Fruit fly (Drosophila melanogaster) whole organism, embryonic: Measurements from ENCODE around the gene CG17105.

Experiments
- Antp ChIP-seq: fragments of 200-800 bp; sonication (Bioruptor generic); optimal IDR thresholded peaks from 3 replicates; lab custom pipeline; 2016; ENCODE audit warnings: missing biosample characterization, missing genetic modification characterization
- Asciz ChIP-seq: fragments of 200-800 bp; sonication (Bioruptor generic); optimal IDR thresholded peaks from 2 replicates; lab custom pipeline; 2017; ENCODE audit warnings: missing biosample characterization, mild to moderate bottlenecking, missing genetic modification characterization, missing genetic modification reagents
- CG10565 ChIP-seq: fragments of 200-800 bp; sonication (Bioruptor generic); optimal IDR thresholded peaks from 3 replicates; lab custom pipeline; 2016; ENCODE audit warnings: missing biosample characterization, mild to moderate bottlenecking, missing genetic modification characterization
- CG11085 ChIP-seq: fragments of 200-800 bp; sonication (Bioruptor generic); IDR thresholded peaks from 2 replicates; pipeline ENCODE4 v1.3.6; 2022; ENCODE audit warnings: missing biosample characterization, missing genetic modification characterization
- CG12071 ChIP-seq: fragments of 200-800 bp; sonication (Bioruptor generic); optimal IDR thresholded peaks from 3 replicates; lab custom pipeline; 2018; ENCODE audit warnings: missing biosample characterization, mild to moderate bottlenecking, missing genetic modification characterization
- CG14441 ChIP-seq: fragments of 200-800 bp; sonication (Bioruptor generic); IDR thresholded peaks from 2 replicates; pipeline ENCODE4 v1.3.6; 2022; ENCODE audit warnings: missing biosample characterization, missing genetic modification characterization
- CG14710 ChIP-seq: fragments of 200-800 bp; sonication (Bioruptor generic); optimal IDR thresholded peaks from 3 replicates; lab custom pipeline; 2019; ENCODE audit warnings: missing biosample characterization, mild to moderate bottlenecking, missing genetic modification characterization, moderate library complexity
- CG15601 ChIP-seq: fragments of 200-800 bp; sonication (Bioruptor generic); optimal IDR thresholded peaks from 3 replicates; lab custom pipeline; 2019; ENCODE audit warnings: missing biosample characterization, mild to moderate bottlenecking, missing genetic modification characterization, moderate library complexity
- CG17328 ChIP-seq: fragments of 200-800 bp; sonication (Bioruptor generic); IDR thresholded peaks from 2 replicates; pipeline ENCODE4 v1.3.6; 2022; ENCODE audit warnings: missing biosample characterization, missing genetic modification characterization
- CG1792 ChIP-seq: fragments of 200-800 bp; sonication (Bioruptor generic); optimal IDR thresholded peaks from 2 replicates; lab custom pipeline; 2016; ENCODE audit warnings: missing biosample characterization, missing genetic modification characterization
- CG3838 ChIP-seq: fragments of 200-800 bp; sonication (Bioruptor generic); optimal IDR thresholded peaks from 3 replicates; lab custom pipeline; 2016; ENCODE audit warnings: missing biosample characterization, missing genetic modification characterization
- CG4282 ChIP-seq: fragments of 200-800 bp; sonication (Bioruptor generic); optimal IDR thresholded peaks from 2 replicates; lab custom pipeline; 2016; ENCODE audit warnings: missing biosample characterization, missing genetic modification characterization
- CG5245 ChIP-seq: fragments of 200-800 bp; sonication (Bioruptor generic); optimal IDR thresholded peaks from 3 replicates; lab custom pipeline; 2016; ENCODE audit warnings: missing biosample characterization, missing genetic modification characterization
- CG6175 ChIP-seq: fragments of 200-800 bp; sonication (Bioruptor generic); IDR thresholded peaks from 3 replicates; pipeline ENCODE4 v1.3.6; 2022; ENCODE audit warnings: missing biosample characterization, missing genetic modification characterization
- CG6689 ChIP-seq: fragments of 200-800 bp; sonication (Bioruptor generic); IDR thresholded peaks from 2 replicates; pipeline ENCODE4 v1.3.6; 2022; ENCODE audit warnings: missing biosample characterization, missing genetic modification characterization
- CG7372 ChIP-seq: fragments of 200-800 bp; sonication (Bioruptor generic); IDR thresholded peaks from 2 replicates; pipeline ENCODE4 v1.3.6; 2022; ENCODE audit warnings: missing biosample characterization, missing genetic modification characterization
- CG7556 ChIP-seq: fragments of 200-800 bp; sonication (Bioruptor generic); optimal IDR thresholded peaks from 2 replicates; lab custom pipeline; 2017; ENCODE audit warnings: missing biosample characterization, mild to moderate bottlenecking, missing genetic modification characterization
- CG9876 ChIP-seq: fragments of 200-800 bp; sonication (Bioruptor generic); optimal IDR thresholded peaks from 2 replicates; lab custom pipeline; 2016; ENCODE audit warnings: missing biosample characterization, missing genetic modification characterization
- CoRest ChIP-seq: fragments of 200-800 bp; sonication (Bioruptor generic); optimal IDR thresholded peaks from 3 replicates; lab custom pipeline; 2018; ENCODE audit warnings: missing biosample characterization, mild to moderate bottlenecking, missing genetic modification characterization, moderate library complexity
- Dref ChIP-seq: fragments of 200-800 bp; sonication (Bioruptor generic); IDR thresholded peaks from 2 replicates; pipeline ENCODE4 v1.3.6; 2022; ENCODE audit warnings: missing biosample characterization, missing genetic modification characterization
- Eip74EF ChIP-seq, 2 experiments: fragments of 200-800 bp in 1 of 2; fragments of >200 bp in 1 of 2; sonication (Bioruptor generic) in 1 of 2; optimal IDR thresholded peaks; 2 replicates each; lab custom pipeline; 2017 to 2019; ENCODE audit warnings: missing biosample characterization in 2 of 2, missing genetic modification characterization in 2 of 2, mild to moderate bottlenecking in 1 of 2, moderate library complexity in 1 of 2
- Kr ChIP-seq: fragments of 200-800 bp; sonication (Bioruptor generic); optimal IDR thresholded peaks from 2 replicates; lab custom pipeline; 2017; ENCODE audit warnings: missing biosample characterization, mild to moderate bottlenecking, missing genetic modification characterization
- Side ChIP-seq: fragments of 200-800 bp; sonication (Bioruptor generic); optimal IDR thresholded peaks from 2 replicates; lab custom pipeline; 2016; ENCODE audit warnings: missing biosample characterization, missing genetic modification characterization
- Sin3A ChIP-seq: fragments of >200 bp; optimal IDR thresholded peaks from 2 replicates; lab custom pipeline; 2018
- Sry-β ChIP-seq: fragments of 200-800 bp; sonication (Bioruptor generic); optimal IDR thresholded peaks from 2 replicates; lab custom pipeline; 2018; ENCODE audit warnings: missing biosample characterization, mild to moderate bottlenecking, missing genetic modification characterization, moderate library complexity
- Tbp ChIP-seq: fragments of >200 bp; optimal IDR thresholded peaks from 2 replicates; lab custom pipeline; 2018; ENCODE audit warnings: missing biosample characterization, missing genetic modification characterization
- ab ChIP-seq: fragments of 200-800 bp; sonication (Bioruptor generic); optimal IDR thresholded peaks from 2 replicates; lab custom pipeline; 2016; ENCODE audit warnings: missing biosample characterization, missing genetic modification characterization
- bigmax ChIP-seq: fragments of 200-800 bp; sonication (Bioruptor generic); optimal IDR thresholded peaks from 2 replicates; lab custom pipeline; 2018; ENCODE audit warnings: missing biosample characterization, mild to moderate bottlenecking, missing genetic modification characterization
- crol ChIP-seq: fragments of 200-800 bp; sonication (Bioruptor generic); IDR thresholded peaks from 2 replicates; pipeline ENCODE4 v1.3.6; 2022; ENCODE audit warnings: missing biosample characterization, missing genetic modification characterization
- fd3F ChIP-seq: fragments of 200-800 bp; sonication (Bioruptor generic); optimal IDR thresholded peaks from 2 replicates; lab custom pipeline; 2018; ENCODE audit warnings: missing biosample characterization, mild to moderate bottlenecking, missing genetic modification characterization, moderate library complexity
- gsb ChIP-seq: fragments of 200-800 bp; sonication (Bioruptor generic); IDR thresholded peaks from 2 replicates; pipeline ENCODE4 v1.3.6; 2022; ENCODE audit warnings: missing biosample characterization, missing genetic modification characterization
- jing ChIP-seq: fragments of 200-800 bp; sonication (Bioruptor generic); optimal IDR thresholded peaks from 2 replicates; lab custom pipeline; 2018; ENCODE audit warnings: missing biosample characterization, mild to moderate bottlenecking, missing genetic modification characterization
- ken ChIP-seq: fragments of 200-800 bp; sonication (Bioruptor generic); IDR thresholded peaks from 3 replicates; pipeline ENCODE4 v1.3.6; 2022; ENCODE audit warnings: missing biosample characterization, missing genetic modification characterization
- lab ChIP-seq: fragments of 200-800 bp; sonication (Bioruptor generic); optimal IDR thresholded peaks from 3 replicates; lab custom pipeline; 2017; ENCODE audit warnings: missing biosample characterization, missing genetic modification characterization, mild to moderate bottlenecking, moderate library complexity, missing genetic modification reagents
- lbe ChIP-seq: fragments of 200-800 bp; sonication (Bioruptor generic); optimal IDR thresholded peaks from 2 replicates; lab custom pipeline; 2016; ENCODE audit warnings: missing biosample characterization, mild to moderate bottlenecking, missing genetic modification characterization
- odd ChIP-seq: fragments of 200-800 bp; sonication (Bioruptor generic); optimal IDR thresholded peaks from 2 replicates; lab custom pipeline; 2017; ENCODE audit warnings: missing biosample characterization, mild to moderate bottlenecking, missing genetic modification characterization
- prd ChIP-seq, 3 experiments: fragments of >200 bp in 2 of 3; fragments of 200-800 bp in 1 of 3; sonication (Bioruptor generic) in 1 of 3; optimal IDR thresholded peaks in 2 of 3; IDR thresholded peaks in 1 of 3; 2 replicates in 2 of 3; 3 replicates in 1 of 3; pipeline versions ENCODE4 v1.3.6 to Lab custom; 2017 to 2022; ENCODE audit warnings: missing biosample characterization in 1 of 3, missing genetic modification characterization in 1 of 3
- ranshi ChIP-seq: fragments of 200-800 bp; sonication (Bioruptor generic); IDR thresholded peaks from 2 replicates; pipeline ENCODE4 v1.3.6; 2022; ENCODE audit warnings: missing biosample characterization, missing genetic modification characterization
- rib ChIP-seq: fragments of 200-800 bp; sonication (Bioruptor generic); IDR thresholded peaks from 2 replicates; pipeline ENCODE4 v1.3.6; 2022; ENCODE audit warnings: missing biosample characterization, missing genetic modification characterization
- row ChIP-seq: fragments of 200-800 bp; sonication (Bioruptor generic); IDR thresholded peaks from 3 replicates; pipeline ENCODE4 v1.3.6; 2022; ENCODE audit warnings: missing biosample characterization, missing genetic modification characterization
- salm ChIP-seq: fragments of 200-800 bp; sonication (Bioruptor generic); optimal IDR thresholded peaks from 2 replicates; lab custom pipeline; 2018; ENCODE audit warnings: missing biosample characterization, mild to moderate bottlenecking, missing genetic modification characterization
- schlank ChIP-seq: fragments of 200-800 bp; sonication (Bioruptor generic); optimal IDR thresholded peaks from 2 replicates; lab custom pipeline; 2018; ENCODE audit warnings: missing biosample characterization, mild to moderate bottlenecking, missing genetic modification characterization
- sens ChIP-seq: fragments of 200-800 bp; sonication (Bioruptor generic); peaks from one replicate; lab custom pipeline; 2016; ENCODE audit warnings: missing biosample characterization, missing genetic modification characterization
- sens-2 ChIP-seq: fragments of 200-800 bp; sonication (Bioruptor generic); IDR thresholded peaks from 2 replicates; pipeline ENCODE4 v1.3.6; 2022; ENCODE audit warnings: missing biosample characterization, missing genetic modification characterization
- seq ChIP-seq: fragments of 200-800 bp; sonication (Bioruptor generic); IDR thresholded peaks from 2 replicates; pipeline ENCODE4 v1.3.6; 2022; ENCODE audit warnings: missing biosample characterization, missing genetic modification characterization
- sima ChIP-seq: fragments of 200-800 bp; sonication (Bioruptor generic); optimal IDR thresholded peaks from 2 replicates; lab custom pipeline; 2016; ENCODE audit warnings: missing biosample characterization, missing genetic modification characterization
- slou ChIP-seq: fragments of 200-800 bp; sonication (Bioruptor generic); optimal IDR thresholded peaks from 3 replicates; lab custom pipeline; 2016; ENCODE audit warnings: missing biosample characterization, missing genetic modification characterization
- tin ChIP-seq: fragments of 200-800 bp; sonication (Bioruptor generic); optimal IDR thresholded peaks from 3 replicates; lab custom pipeline; 2016; ENCODE audit warnings: missing biosample characterization, missing genetic modification characterization
- tll ChIP-seq, 2 experiments: fragments of 200-800 bp in 1 of 2; fragments of >200 bp in 1 of 2; sonication (Bioruptor generic) in 1 of 2; optimal IDR thresholded peaks; 2 replicates each; lab custom pipeline; 2017 to 2019; ENCODE audit warnings: missing biosample characterization in 2 of 2, missing genetic modification characterization in 2 of 2, mild to moderate bottlenecking in 1 of 2, moderate library complexity in 1 of 2
- unpg ChIP-seq: fragments of 200-800 bp; sonication (Bioruptor generic); optimal IDR thresholded peaks from 3 replicates; lab custom pipeline; 2018; ENCODE audit warnings: missing biosample characterization, mild to moderate bottlenecking, missing genetic modification characterization, moderate library complexity
- zfh2 ChIP-seq: fragments of 200-800 bp; sonication (Bioruptor generic); optimal IDR thresholded peaks from 2 replicates; lab custom pipeline; 2016; ENCODE audit warnings: missing biosample characterization, missing genetic modification characterization

The CG17105 gene

DNA sequence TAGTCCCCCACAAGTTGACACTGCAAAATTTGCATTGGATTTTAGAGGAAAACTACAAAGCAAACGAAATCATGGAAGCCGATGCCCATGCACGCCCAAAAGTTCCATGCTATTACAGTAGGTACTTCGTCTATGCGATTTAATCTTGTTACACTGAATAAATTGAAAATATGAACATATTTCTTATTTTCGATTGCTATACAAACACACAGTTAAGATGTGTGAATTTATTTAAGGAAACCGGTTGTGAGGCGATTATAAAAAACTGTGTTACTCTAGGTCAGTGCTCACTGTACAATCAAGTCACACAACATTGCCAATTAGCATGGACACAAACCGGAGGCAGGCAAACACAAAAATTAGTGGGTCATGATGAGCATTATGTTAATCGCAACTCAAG, 15.2 kb upstream of the CG17105 start (continued):
- peak; percentile 73; the same call in 2 of the 3 replicates for TF ChIP-seq CG6175 (GFP tag; lab: Robert Waterston, UW)
- TF ChIP-seq fd3F (GFP tag; lab: Kevin White, UChicago) = peak; percentile 77
- TF ChIP-seq row (GFP tag; lab: Robert Waterston, UW) = peak; percentile 90
- peak; percentile 35 for TF ChIP-seq salm (tag; lab: Kevin White, UChicago)
- TF ChIP-seq prd (optimal IDR thresholded peaks at IDR 0.05; lab: Kevin White, UChicago) = no peak
- peak; percentile 92 for TF ChIP-seq prd (GFP tag; IDR thresholded peaks at IDR 0.05; lab: Robert Waterston, UW)
- no peak for TF ChIP-seq Tbp
- TF ChIP-seq Dref (GFP tag; lab: Robert Waterston, UW) = no peak
- peak; percentile 61 for TF ChIP-seq ab (GFP tag; lab: Kevin White, UChicago)
- TF ChIP-seq crol = no peak
- no peak for TF ChIP-seq Sry-β
- peak; percentile 65 for TF ChIP-seq CG1792 (GFP tag; lab: Kevin White, UChicago)
- TF ChIP-seq CG17328 = peak; percentile 75
- peak; percentile 31; the same call in 1 of the 2 replicates for TF ChIP-seq sens-2 (GFP tag; lab: Robert Waterston, UW)
- TF ChIP-seq Side (GFP tag; lab: Kevin White, UChicago) = peak; percentile 72
- TF ChIP-seq CG12071 (GFP tag; lab: Kevin White, UChicago) = peak; percentile 81
- TF ChIP-seq CG10565 (GFP tag; lab: Kevin White, UChicago) = no peak
- peak; percentile 55 for TF ChIP-seq CG7556
- TF ChIP-seq jing (GFP tag; lab: Kevin White, UChicago) = peak; percentile 70
- TF ChIP-seq CG14441 (GFP tag; lab: Robert Waterston, UW) = peak; percentile 95
- peak; percentile 73; the same call in 1 of the 2 replicates for TF ChIP-seq CG7372
- TF ChIP-seq tll (GFP tag; optimal IDR thresholded peaks at IDR 0.05; lab: Kevin White, UChicago) = no peak
- no peak for TF ChIP-seq bigmax (GFP tag; lab: Kevin White, UChicago)
- TF ChIP-seq gsb = peak; percentile 79
- no peak for TF ChIP-seq CG15601 (tag; lab: Kevin White, UChicago)
- TF ChIP-seq CG5245 (GFP tag; lab: Kevin White, UChicago) = peak; percentile 64
- peak; percentile 4 for TF ChIP-seq sima
- TF ChIP-seq lab (GFP tag; lab: Kevin White, UChicago) = peak; percentile 80
- peak; percentile 59 for TF ChIP-seq odd (GFP tag; lab: Kevin White, UChicago)
- peak; percentile 59 for TF ChIP-seq zfh2 (GFP tag; lab: Kevin White, UChicago)
- peak; percentile 78 for TF ChIP-seq CoRest (tag; lab: Kevin White, UChicago)
- TF ChIP-seq CG3838 (GFP tag; lab: Kevin White, UChicago) = peak; percentile 64
- peak; percentile 74 for TF ChIP-seq tin (GFP tag; lab: Kevin White, UChicago)
- TF ChIP-seq CG9876 (GFP tag; lab: Kevin White, UChicago) = peak; percentile 55
- peak; percentile 57 for TF ChIP-seq CG4282 (GFP tag; lab: Kevin White, UChicago)
- peak; percentile 61 for TF ChIP-seq slou (GFP tag; lab: Kevin White, UChicago)
- TF ChIP-seq seq = peak; percentile 87
- TF ChIP-seq ken (GFP tag; lab: Robert Waterston, UW) = peak; percentile 77; the same call in 2 of the 3 replicates
- no peak for TF ChIP-seq lbe
- peak; percentile 47 for TF ChIP-seq rib
- TF ChIP-seq Asciz = peak; percentile 62
- peak; percentile 82 for TF ChIP-seq Antp (GFP tag; lab: Kevin White, UChicago)
- TF ChIP-seq CG14710 = no peak
- no peak for TF ChIP-seq Kr
- TF ChIP-seq Sin3A (lab: Kevin White, UChicago) = no peak
- peak; percentile 87 for TF ChIP-seq unpg (GFP tag; lab: Kevin White, UChicago)
- peak; percentile 85 for TF ChIP-seq CG6689 (GFP tag; lab: Robert Waterston, UW)
- TF ChIP-seq sens = peak; percentile 94
- TF ChIP-seq schlank (tag; lab: Kevin White, UChicago) = peak; percentile 6
- peak; percentile 51 for TF ChIP-seq CG11085 (GFP tag; lab: Robert Waterston, UW)
- peak; percentile 88 for TF ChIP-seq ranshi (GFP tag; lab: Robert Waterston, UW)
- TF ChIP-seq Eip74EF (GFP tag; optimal IDR thresholded peaks at IDR 0.05; lab: Kevin White, UChicago) = peak in 1 of 2 experiments; percentile 72
